Worm (Caenorhabditis elegans) whole organism, L1 larva: ENCODE measurements around the gene C55C3.8.

Experiments used
- ama-1 ChIP-seq: fragments of 150-350 bp; optimal IDR thresholded peaks from 2 replicates; lab custom pipeline; 2014
- blmp-1 ChIP-seq: fragments of 150-350 bp; optimal IDR thresholded peaks from 2 replicates; lab custom pipeline; 2014; ENCODE audit warnings: missing biosample characterization, missing genetic modification characterization
- ceh-82 ChIP-seq, 3 experiments: fragments of 150-350 bp in 1 of 3; sonication (generic microtip) in 2 of 3; optimal IDR thresholded peaks; 2 replicates each; lab custom pipeline; 2014 to 2017; ENCODE audit warnings: missing biosample characterization in 3 of 3, missing genetic modification characterization in 3 of 3
- dpl-1 ChIP-seq, 3 experiments: fragments of 150-350 bp in 2 of 3; sonication (generic microtip) in 1 of 3; optimal IDR thresholded peaks; 2 replicates each; lab custom pipeline; 2014 to 2017; ENCODE audit warnings: missing biosample characterization in 3 of 3, missing genetic modification characterization in 3 of 3, missing genetic modification reagents in 3 of 3
- grh-1 ChIP-seq: fragments of 200-800 bp; sonication (Bioruptor generic); IDR thresholded peaks from 2 replicates; pipeline ENCODE4 v1.3.6; 2022; ENCODE audit warnings: missing genetic modification reagents, missing genetic modification characterization, missing compliant biosample characterization
- nhr-12 ChIP-seq: sonication (generic microtip); optimal IDR thresholded peaks from 2 replicates; lab custom pipeline; 2017; ENCODE audit warnings: missing biosample characterization, missing genetic modification characterization
- unc-86 ChIP-seq: sonication (generic microtip); optimal IDR thresholded peaks from 2 replicates; lab custom pipeline; 2016; ENCODE audit warnings: missing genetic modification characterization, missing compliant biosample characterization
- zag-1 ChIP-seq: fragments of 150-350 bp; optimal IDR thresholded peaks from 2 replicates; lab custom pipeline; 2014; ENCODE audit warnings: missing biosample characterization, missing genetic modification characterization

DNA sequence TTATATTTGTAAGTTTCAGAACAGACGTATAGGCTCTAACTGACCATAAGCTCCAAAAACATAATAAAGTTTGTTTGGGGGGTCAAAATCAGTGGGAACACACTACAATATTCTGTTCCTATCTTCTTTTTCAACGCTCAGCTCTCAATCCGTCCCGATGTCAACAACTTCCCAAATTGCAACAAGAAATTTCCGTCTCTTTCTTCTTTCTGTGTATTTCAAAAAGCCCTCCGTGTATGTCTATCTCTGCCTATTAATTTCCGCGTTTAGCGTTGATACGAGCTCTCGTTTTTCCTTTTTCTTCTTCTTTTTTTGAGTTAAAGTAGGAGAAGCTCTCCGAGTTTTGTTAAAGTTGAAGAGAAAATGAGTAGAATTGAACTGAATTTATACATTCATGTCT, 32.8 kb downstream of the C55C3.8 start:
- TF ChIP-seq ama-1 (lab: Kevin White, UChicago) (no peak), grh-1 (GFP tag; lab: Robert Waterston, UW) (no peak), nhr-12 (no peak), ceh-82 (tag; optimal IDR thresholded peaks at IDR 0.05; lab: Kevin White, UChicago) (no peak), zag-1 (tag; lab: Kevin White, UChicago) (no peak), blmp-1 (tag; lab: Kevin White, UChicago) (no peak), unc-86 (tag; lab: Kevin White, UChicago) (no peak), dpl-1 (GFP tag; optimal IDR thresholded peaks at IDR 0.05; lab: Kevin White, UChicago) (no peak)
